Fruit fly (Drosophila melanogaster) whole organism, embryonic: Measurements from ENCODE around the gene HP5.

ENCODE experiments used
- Aef1 ChIP-seq: fragments of 200-800 bp; sonication (Bioruptor generic); IDR thresholded peaks from 3 replicates; pipeline ENCODE4 v1.3.6; 2022; ENCODE audit warnings: missing biosample characterization, missing genetic modification characterization
- Atf-2 ChIP-seq: fragments of 200-800 bp; sonication (Bioruptor generic); optimal IDR thresholded peaks from 2 replicates; lab custom pipeline; 2016; ENCODE audit warnings: missing biosample characterization, missing genetic modification characterization
- B-H2 ChIP-seq: fragments of 200-800 bp; sonication (Bioruptor generic); optimal IDR thresholded peaks from 2 replicates; lab custom pipeline; 2018; ENCODE audit warnings: missing biosample characterization, mild to moderate bottlenecking, missing genetic modification characterization
- C15 ChIP-seq: fragments of 200-800 bp; sonication (Bioruptor generic); IDR thresholded peaks from 3 replicates; pipeline ENCODE4 v1.3.6; 2022; ENCODE audit warnings: missing biosample characterization, missing genetic modification characterization
- CG10462 ChIP-seq: fragments of 200-800 bp; sonication (Bioruptor generic); optimal IDR thresholded peaks from 2 replicates; lab custom pipeline; 2016; ENCODE audit warnings: missing biosample characterization, missing genetic modification characterization
- CG11093 ChIP-seq: fragments of 200-800 bp; sonication (Bioruptor generic); IDR thresholded peaks from 3 replicates; pipeline ENCODE4 v1.3.6; 2022; ENCODE audit warnings: missing biosample characterization, missing genetic modification characterization
- CG12299 ChIP-seq: fragments of 200-800 bp; sonication (Bioruptor generic); optimal IDR thresholded peaks from 2 replicates; lab custom pipeline; 2018; ENCODE audit warnings: missing biosample characterization, mild to moderate bottlenecking, missing genetic modification characterization
- CG12769 ChIP-seq: fragments of 200-800 bp; sonication (Bioruptor generic); optimal IDR thresholded peaks from 2 replicates; lab custom pipeline; 2019; ENCODE audit warnings: missing biosample characterization, mild to moderate bottlenecking, missing genetic modification characterization, moderate library complexity
- CG12942 ChIP-seq: fragments of 200-800 bp; sonication (Bioruptor generic); optimal IDR thresholded peaks from 3 replicates; lab custom pipeline; 2016; ENCODE audit warnings: missing biosample characterization, missing genetic modification characterization
- CG13296 ChIP-seq: fragments of 200-800 bp; sonication (Bioruptor generic); optimal IDR thresholded peaks from 3 replicates; lab custom pipeline; 2018; ENCODE audit warnings: missing biosample characterization, mild to moderate bottlenecking, missing genetic modification characterization
- CG14710 ChIP-seq: fragments of 200-800 bp; sonication (Bioruptor generic); optimal IDR thresholded peaks from 3 replicates; lab custom pipeline; 2019; ENCODE audit warnings: missing biosample characterization, mild to moderate bottlenecking, missing genetic modification characterization, moderate library complexity
- CG15269 ChIP-seq: fragments of 200-800 bp; sonication (Bioruptor generic); optimal IDR thresholded peaks from 2 replicates; lab custom pipeline; 2018; ENCODE audit warnings: missing biosample characterization, mild to moderate bottlenecking, missing genetic modification characterization, moderate library complexity
- CG17328 ChIP-seq: fragments of 200-800 bp; sonication (Bioruptor generic); IDR thresholded peaks from 2 replicates; pipeline ENCODE4 v1.3.6; 2022; ENCODE audit warnings: missing biosample characterization, missing genetic modification characterization
- CG2712 ChIP-seq: fragments of 200-800 bp; optimal IDR thresholded peaks from 3 replicates; lab custom pipeline; 2019; ENCODE audit warnings: missing biosample characterization, mild to moderate bottlenecking, missing genetic modification characterization, moderate library complexity
- CG32767 ChIP-seq: fragments of 200-800 bp; sonication (Bioruptor generic); IDR thresholded peaks from 2 replicates; pipeline ENCODE4 v1.3.6; 2022; ENCODE audit warnings: missing biosample characterization, missing genetic modification characterization
- CG43689 ChIP-seq: fragments of 200-800 bp; sonication (Bioruptor generic); IDR thresholded peaks from 2 replicates; pipeline ENCODE4 v1.3.6; 2022; ENCODE audit warnings: missing biosample characterization, missing genetic modification characterization
- CG7556 ChIP-seq: fragments of 200-800 bp; sonication (Bioruptor generic); optimal IDR thresholded peaks from 2 replicates; lab custom pipeline; 2017; ENCODE audit warnings: missing biosample characterization, mild to moderate bottlenecking, missing genetic modification characterization
- CG8478 ChIP-seq: fragments of >200 bp; optimal IDR thresholded peaks from 2 replicates; lab custom pipeline; 2018
- CkIIα-i1 ChIP-seq: fragments of 200-800 bp; sonication (Bioruptor generic); IDR thresholded peaks from 2 replicates; pipeline ENCODE4 v1.3.6; 2022; ENCODE audit warnings: missing biosample characterization, missing genetic modification characterization
- D ChIP-seq, 2 experiments: fragments of 200-800 bp in 1 of 2; fragments of >200 bp in 1 of 2; sonication (Bioruptor generic) in 1 of 2; optimal IDR thresholded peaks; 2 replicates in 1 of 2; 3 replicates in 1 of 2; lab custom pipeline; 2017; ENCODE audit warnings: mild to moderate bottlenecking in 1 of 2, missing biosample characterization in 1 of 2, missing genetic modification characterization in 1 of 2, missing genetic modification reagents in 1 of 2
- Dad ChIP-seq: fragments of 200-800 bp; sonication (Bioruptor generic); optimal IDR thresholded peaks from 3 replicates; lab custom pipeline; 2016; ENCODE audit warnings: missing biosample characterization, missing genetic modification characterization
- Hr39 ChIP-seq: fragments of >200 bp; optimal IDR thresholded peaks from 2 replicates; lab custom pipeline; 2017
- Kr ChIP-seq: fragments of 200-800 bp; sonication (Bioruptor generic); optimal IDR thresholded peaks from 2 replicates; lab custom pipeline; 2017; ENCODE audit warnings: missing biosample characterization, mild to moderate bottlenecking, missing genetic modification characterization
- Med ChIP-seq: fragments of 200-800 bp; sonication (Bioruptor generic); peaks from one replicate; lab custom pipeline; 2016; ENCODE audit warnings: missing biosample characterization, missing genetic modification characterization, mild to moderate bottlenecking, inconsistent platforms, moderate library complexity
- Meics ChIP-seq: fragments of 200-800 bp; sonication (Bioruptor generic); optimal IDR thresholded peaks from 2 replicates; lab custom pipeline; 2017; ENCODE audit warnings: missing biosample characterization, mild to moderate bottlenecking, missing genetic modification characterization
- NFAT ChIP-seq: fragments of 200-800 bp; sonication (Bioruptor generic); IDR thresholded peaks from 2 replicates; pipeline ENCODE4 v1.3.6; 2022; ENCODE audit warnings: missing biosample characterization, missing genetic modification characterization
- Neu2 ChIP-seq: fragments of 200-800 bp; sonication (Bioruptor generic); optimal IDR thresholded peaks from 3 replicates; lab custom pipeline; 2016; ENCODE audit warnings: missing biosample characterization, missing genetic modification characterization, borderline replicate concordance
- Sry-δ ChIP-seq: fragments of 200-800 bp; sonication (Bioruptor generic); optimal IDR thresholded peaks from 2 replicates; lab custom pipeline; 2016; ENCODE audit warnings: missing biosample characterization, missing genetic modification characterization
- aop ChIP-seq: fragments of 200-800 bp; sonication (Bioruptor generic); IDR thresholded peaks from 2 replicates; pipeline ENCODE4 v1.3.6; 2022; ENCODE audit warnings: missing biosample characterization, missing genetic modification characterization
- bsh ChIP-seq, 2 experiments: fragments of 200-800 bp; sonication (Bioruptor generic); optimal IDR thresholded peaks; 2 replicates each; lab custom pipeline; 2017 to 2018; ENCODE audit warnings: mild to moderate bottlenecking in 2 of 2, missing biosample characterization in 2 of 2, missing genetic modification characterization in 2 of 2, moderate library complexity in 1 of 2
- chif ChIP-seq, 2 experiments: fragments of 200-800 bp; sonication (Bioruptor generic); optimal IDR thresholded peaks; 3 replicates each; lab custom pipeline; 2016; ENCODE audit warnings: missing biosample characterization in 2 of 2, missing genetic modification characterization in 2 of 2
- corto ChIP-seq: fragments of 200-800 bp; sonication (Bioruptor generic); optimal IDR thresholded peaks from 2 replicates; lab custom pipeline; 2016; ENCODE audit warnings: missing biosample characterization, mild to moderate bottlenecking, missing genetic modification characterization, moderate library complexity
- crc ChIP-seq: fragments of 200-800 bp; sonication (Bioruptor generic); optimal IDR thresholded peaks from 2 replicates; lab custom pipeline; 2016; ENCODE audit warnings: missing biosample characterization, missing genetic modification characterization
- danr ChIP-seq: fragments of 200-800 bp; sonication (Bioruptor generic); IDR thresholded peaks from 2 replicates; pipeline ENCODE4 v1.3.6; 2022; ENCODE audit warnings: missing biosample characterization, missing genetic modification characterization
- dimm ChIP-seq: fragments of 200-800 bp; sonication (Bioruptor generic); IDR thresholded peaks from 2 replicates; pipeline ENCODE4 v1.3.6; 2022; ENCODE audit warnings: missing biosample characterization, missing genetic modification characterization
- dpn ChIP-seq, 2 experiments: fragments of 200-800 bp; sonication (Bioruptor generic); optimal IDR thresholded peaks; 3 replicates each; lab custom pipeline; 2016; ENCODE audit warnings: missing biosample characterization in 2 of 2, missing genetic modification characterization in 2 of 2
- exex ChIP-seq: fragments of 200-800 bp; sonication (Bioruptor generic); optimal IDR thresholded peaks from 4 replicates; lab custom pipeline; 2018; ENCODE audit warnings: missing biosample characterization, mild to moderate bottlenecking, missing genetic modification characterization, moderate library complexity
- fu2 ChIP-seq: fragments of 200-800 bp; sonication (Bioruptor generic); optimal IDR thresholded peaks from 2 replicates; lab custom pipeline; 2016; ENCODE audit warnings: missing biosample characterization, missing genetic modification characterization
- jing ChIP-seq: fragments of 200-800 bp; sonication (Bioruptor generic); optimal IDR thresholded peaks from 2 replicates; lab custom pipeline; 2018; ENCODE audit warnings: missing biosample characterization, mild to moderate bottlenecking, missing genetic modification characterization
- kay ChIP-seq: fragments of 200-800 bp; sonication (Bioruptor generic); optimal IDR thresholded peaks from 2 replicates; lab custom pipeline; 2016; ENCODE audit warnings: missing biosample characterization, missing genetic modification characterization
- lilli ChIP-seq: fragments of 200-800 bp; sonication (Bioruptor generic); optimal IDR thresholded peaks from 3 replicates; lab custom pipeline; 2016; ENCODE audit warnings: missing biosample characterization, missing genetic modification characterization
- org-1 ChIP-seq: fragments of 200-800 bp; sonication (Bioruptor generic); optimal IDR thresholded peaks from 2 replicates; lab custom pipeline; 2017; ENCODE audit warnings: missing biosample characterization, missing genetic modification characterization
- pho ChIP-seq: fragments of 200-800 bp; sonication (Bioruptor generic); optimal IDR thresholded peaks from 2 replicates; lab custom pipeline; 2016; ENCODE audit warnings: missing biosample characterization, missing genetic modification characterization
- seq ChIP-seq: fragments of 200-800 bp; sonication (Bioruptor generic); IDR thresholded peaks from 2 replicates; pipeline ENCODE4 v1.3.6; 2022; ENCODE audit warnings: missing biosample characterization, missing genetic modification characterization
- sisA ChIP-seq: fragments of 200-800 bp; sonication (Bioruptor generic); IDR thresholded peaks from 2 replicates; pipeline ENCODE4 v1.3.6; 2022; ENCODE audit warnings: missing biosample characterization, missing genetic modification characterization
- stwl ChIP-seq: fragments of 200-800 bp; sonication (Bioruptor generic); optimal IDR thresholded peaks from 3 replicates; lab custom pipeline; 2018; ENCODE audit warnings: missing biosample characterization, mild to moderate bottlenecking, missing genetic modification characterization, moderate library complexity
- tin ChIP-seq: fragments of 200-800 bp; sonication (Bioruptor generic); optimal IDR thresholded peaks from 3 replicates; lab custom pipeline; 2016; ENCODE audit warnings: missing biosample characterization, missing genetic modification characterization
- toy ChIP-seq: fragments of 200-800 bp; sonication (Bioruptor generic); IDR thresholded peaks from 2 replicates; pipeline ENCODE4 v1.3.6; 2022; ENCODE audit warnings: missing biosample characterization, missing genetic modification characterization
- vnd ChIP-seq: fragments of 200-800 bp; sonication (Bioruptor generic); IDR thresholded peaks from 3 replicates; pipeline ENCODE4 v1.3.6; 2022; ENCODE audit warnings: missing biosample characterization, missing genetic modification characterization; ENCODE audit not compliant: partially characterized antibody
- zf30C ChIP-seq: fragments of 200-800 bp; sonication (Bioruptor generic); optimal IDR thresholded peaks from 3 replicates; lab custom pipeline; 2018; ENCODE audit warnings: missing biosample characterization, mild to moderate bottlenecking, missing genetic modification characterization

HP5 gene

dm6 chrX:11449476-11450119 lies 5.0 kb upstream of the HP5 start (continued):
- TF ChIP-seq B-H2 = peak; percentile 72
- peak; percentile 98 for TF ChIP-seq Med (GFP tag; lab: Kevin White, UChicago)
- TF ChIP-seq exex (tag; lab: Kevin White, UChicago) = peak; percentile 55
- TF ChIP-seq corto (GFP tag; lab: Kevin White, UChicago) = no peak
- peak; percentile 44 for TF ChIP-seq CG14710 (tag; lab: Kevin White, UChicago)
- TF ChIP-seq Kr (GFP tag; lab: Kevin White, UChicago) = no peak
- TF ChIP-seq stwl = no peak
- peak; percentile 83 for TF ChIP-seq fu2 (GFP tag; lab: Kevin White, UChicago)
- peak; percentile 49 for TF ChIP-seq Sry-δ (GFP tag; lab: Kevin White, UChicago)
- TF ChIP-seq chif (GFP tag; optimal IDR thresholded peaks at IDR 0.05; lab: Kevin White, UChicago) = peak; percentile 86 to 88
- peak; percentile 88 for TF ChIP-seq sisA (GFP tag; lab: Robert Waterston, UW)
- no peak for TF ChIP-seq D (optimal IDR thresholded peaks at IDR 0.05; lab: Kevin White, UChicago)
- TF ChIP-seq D (GFP tag; optimal IDR thresholded peaks at IDR 0.05; lab: Kevin White, UChicago) = peak; percentile 69
- peak; percentile 82 for TF ChIP-seq CG11093
- peak; percentile 84 for TF ChIP-seq CG32767
- no peak for TF ChIP-seq zf30C (GFP tag; lab: Kevin White, UChicago)
- TF ChIP-seq toy = peak; percentile 66; the same call in 1 of the 2 replicates
- TF ChIP-seq Dad (GFP tag; lab: Kevin White, UChicago) = peak; percentile 83
- TF ChIP-seq NFAT (GFP tag; lab: Robert Waterston, UW) = peak; percentile 72
- peak; percentile 95 for TF ChIP-seq CG12769 (tag; lab: Kevin White, UChicago)
- peak; percentile 60; the same call in 1 of the 2 replicates for TF ChIP-seq aop
- TF ChIP-seq Hr39 (lab: Kevin White, UChicago) = no peak
- peak; percentile 60 for TF ChIP-seq crc
- TF ChIP-seq lilli (GFP tag; lab: Kevin White, UChicago) = peak; percentile 88
- TF ChIP-seq Neu2 (GFP tag; lab: Kevin White, UChicago) = peak; percentile 71
- TF ChIP-seq tin (GFP tag; lab: Kevin White, UChicago) = peak; percentile 74
- TF ChIP-seq CG43689 (GFP tag; lab: Robert Waterston, UW) = peak; percentile 71
- peak; percentile 78 for TF ChIP-seq jing (GFP tag; lab: Kevin White, UChicago)
- peak; percentile 78 for TF ChIP-seq org-1 (GFP tag; lab: Kevin White, UChicago)
- TF ChIP-seq CG13296 (GFP tag; lab: Kevin White, UChicago) = peak; percentile 90
- TF ChIP-seq CG15269 (tag; lab: Kevin White, UChicago) = peak; percentile 92
- peak in 1 of 2 experiments; percentile 84 for TF ChIP-seq bsh (GFP tag; optimal IDR thresholded peaks at IDR 0.05; lab: Kevin White, UChicago)
- 0 out of 2 replicates have a peak, but pooled peaks have one; percentile 41 for TF ChIP-seq CkIIα-i1
- 0 out of 3 replicates have a peak, but pooled peaks have one; percentile 38 for TF ChIP-seq C15
- peak; percentile 79 for TF ChIP-seq danr (GFP tag; lab: Robert Waterston, UW)
- no peak for TF ChIP-seq CG8478 (lab: Kevin White, UChicago)
- TF ChIP-seq seq (GFP tag; lab: Robert Waterston, UW) = peak; percentile 83
- peak; percentile 55; the same call in 1 of the 2 replicates for TF ChIP-seq dimm (GFP tag; lab: Robert Waterston, UW)
- TF ChIP-seq CG2712 (tag; lab: Kevin White, UChicago) = peak; percentile 82
- TF ChIP-seq CG7556 (GFP tag; lab: Kevin White, UChicago) = peak; percentile 81
- TF ChIP-seq CG12299 (tag; lab: Kevin White, UChicago) = peak; percentile 73
- TF ChIP-seq CG17328 (GFP tag; lab: Robert Waterston, UW) = peak; percentile 88
- TF ChIP-seq Aef1 (GFP tag; lab: Robert Waterston, UW) = peak; percentile 87
- TF ChIP-seq CG12942 (GFP tag; lab: Kevin White, UChicago) = peak; percentile 84
- TF ChIP-seq kay = peak; percentile 61
- TF ChIP-seq Atf-2 (GFP tag; lab: Kevin White, UChicago) = peak; percentile 73
- TF ChIP-seq vnd (GFP tag; lab: Robert Waterston, UW) = no peak
- peak; percentile 74 for TF ChIP-seq pho (GFP tag; lab: Kevin White, UChicago)
- TF ChIP-seq dpn (GFP tag; optimal IDR thresholded peaks at IDR 0.05; lab: Kevin White, UChicago) = peak; percentile 85 to 88
- peak; percentile 85 for TF ChIP-seq Meics (GFP tag; lab: Kevin White, UChicago)
- peak; percentile 65 for TF ChIP-seq CG10462 (GFP tag; lab: Kevin White, UChicago)
